Worm (Caenorhabditis elegans) whole organism, young adult: ENCODE measurements around the gene dpf-1.

Experiments
- C06A6.2 ChIP-seq: fragments of 200-800 bp; sonication (Bioruptor generic); conservative IDR thresholded peaks from 2 replicates; pipeline ENCODE4 v1.3.6; 2022; ENCODE audit warnings: missing genetic modification characterization, missing compliant biosample characterization
- C17E4.6 ChIP-seq: fragments of 200-800 bp; sonication (Bioruptor generic); IDR thresholded peaks from 2 replicates; pipeline ENCODE4 v1.3.6; 2022; ENCODE audit warnings: missing genetic modification reagents, missing genetic modification characterization, missing compliant biosample characterization
- F49E8.2 ChIP-seq: sonication (generic microtip); optimal IDR thresholded peaks from 3 replicates; lab custom pipeline; 2017; ENCODE audit warnings: missing genetic modification characterization, mild to moderate bottlenecking, missing compliant biosample characterization, antibody characterized with exemption, moderate library complexity; ENCODE audit not compliant: insufficient read depth
- F52B5.7 ChIP-seq: sonication (generic microtip); optimal IDR thresholded peaks from 2 replicates; lab custom pipeline; 2016; ENCODE audit warnings: mild to moderate bottlenecking, missing genetic modification characterization, missing compliant biosample characterization
- F55B11.4 ChIP-seq: sonication (generic microtip); optimal IDR thresholded peaks from 2 replicates; lab custom pipeline; 2016; ENCODE audit warnings: missing compliant biosample characterization, missing genetic modification characterization, borderline replicate concordance; ENCODE audit not compliant: insufficient read depth
- K12H6.12 ChIP-seq: fragments of 200-800 bp; sonication (Bioruptor generic); optimal IDR thresholded peaks from 2 replicates; lab custom pipeline; 2018; ENCODE audit warnings: mild to moderate bottlenecking, missing genetic modification characterization, missing compliant biosample characterization
- Y53G8AR.9 ChIP-seq: fragments of 200-800 bp; sonication (Bioruptor generic); conservative IDR thresholded peaks from 2 replicates; pipeline ENCODE4 v1.3.6; 2022; ENCODE audit warnings: missing genetic modification reagents, missing genetic modification characterization, missing compliant biosample characterization
- Y79H2A.3 ChIP-seq: fragments of 200-800 bp; sonication (Bioruptor generic); conservative IDR thresholded peaks from 2 replicates; pipeline ENCODE4 v1.3.6; 2022; ENCODE audit warnings: missing genetic modification reagents, missing genetic modification characterization, missing compliant biosample characterization
- aptf-2 ChIP-seq: fragments of 200-800 bp; sonication (Bioruptor generic); conservative IDR thresholded peaks from 2 replicates; pipeline ENCODE4 v1.3.6; 2022; ENCODE audit warnings: missing genetic modification reagents, missing genetic modification characterization, missing compliant biosample characterization
- atf-7 ChIP-seq: sonication (generic microtip); optimal IDR thresholded peaks from 2 replicates; lab custom pipeline; 2017; ENCODE audit warnings: mild to moderate bottlenecking, missing genetic modification characterization, missing compliant biosample characterization
- attf-3 ChIP-seq: fragments of 200-800 bp; sonication (Bioruptor generic); conservative IDR thresholded peaks from 2 replicates; pipeline ENCODE4 v1.3.6; 2022; ENCODE audit warnings: missing genetic modification reagents, missing genetic modification characterization, missing compliant biosample characterization
- bed-2 ChIP-seq: fragments of 200-800 bp; sonication (Bioruptor generic); IDR thresholded peaks from 2 replicates; pipeline ENCODE4 v1.3.6; 2022; ENCODE audit warnings: missing genetic modification reagents, missing genetic modification characterization, missing compliant biosample characterization
- ccch-3 ChIP-seq: fragments of 200-800 bp; sonication (Bioruptor generic); optimal IDR thresholded peaks from 2 replicates; lab custom pipeline; 2018; ENCODE audit warnings: mild to moderate bottlenecking, missing genetic modification characterization, missing compliant biosample characterization
- cebp-2 ChIP-seq: fragments of 200-800 bp; sonication (Bioruptor generic); IDR thresholded peaks from 2 replicates; pipeline ENCODE4 v1.3.6; 2022; ENCODE audit warnings: missing genetic modification characterization, missing compliant biosample characterization
- ceh-91 ChIP-seq: fragments of 200-800 bp; sonication (Bioruptor generic); IDR thresholded peaks from 2 replicates; pipeline ENCODE4 v1.3.6; 2022; ENCODE audit warnings: missing genetic modification reagents, missing genetic modification characterization, missing compliant biosample characterization
- chd-7 ChIP-seq: sonication (generic microtip); optimal IDR thresholded peaks from 2 replicates; lab custom pipeline; 2016; ENCODE audit warnings: mild to moderate bottlenecking, missing genetic modification characterization, moderate library complexity, missing compliant biosample characterization
- die-1 ChIP-seq: sonication (generic microtip); optimal IDR thresholded peaks from 2 replicates; lab custom pipeline; 2016; ENCODE audit warnings: missing genotype, mild to moderate bottlenecking, missing genetic modification characterization, missing compliant biosample characterization
- dox-1 ChIP-seq: fragments of 200-800 bp; sonication (Bioruptor generic); IDR thresholded peaks from 2 replicates; pipeline ENCODE4 v1.3.6; 2022; ENCODE audit warnings: missing genetic modification reagents, missing genetic modification characterization, missing compliant biosample characterization
- dpl-1 ChIP-seq: fragments of 150-350 bp; optimal IDR thresholded peaks from 2 replicates; lab custom pipeline; 2014; ENCODE audit warnings: missing biosample characterization, missing genetic modification reagents, missing genetic modification characterization
- egl-18 ChIP-seq: fragments of 200-800 bp; sonication (Bioruptor generic); IDR thresholded peaks from 2 replicates; pipeline ENCODE4 v1.3.6; 2022; ENCODE audit warnings: missing genetic modification reagents, missing genetic modification characterization, missing compliant biosample characterization
- ekl-4 ChIP-seq: fragments of 200-800 bp; sonication (Bioruptor generic); IDR thresholded peaks from 2 replicates; pipeline ENCODE4 v1.3.6; 2022; ENCODE audit warnings: missing genetic modification reagents, missing genetic modification characterization, missing compliant biosample characterization
- gei-17 ChIP-seq: fragments of 200-800 bp; sonication (Bioruptor generic); optimal IDR thresholded peaks from 2 replicates; lab custom pipeline; 2018; ENCODE audit warnings: mild to moderate bottlenecking, missing genetic modification characterization, missing compliant biosample characterization
- him-1 ChIP-seq: sonication (generic microtip); optimal IDR thresholded peaks from 2 replicates; lab custom pipeline; 2016; ENCODE audit warnings: missing genotype, missing genetic modification reagents, missing genetic modification characterization, missing compliant biosample characterization
- hmg-20 ChIP-seq: fragments of 200-800 bp; sonication (Bioruptor generic); IDR thresholded peaks from 2 replicates; pipeline ENCODE4 v1.3.6; 2022; ENCODE audit warnings: missing genetic modification reagents, missing genetic modification characterization, missing compliant biosample characterization
- hsf-1 ChIP-seq: fragments of 200-800 bp; sonication (Bioruptor generic); IDR thresholded peaks from 2 replicates; pipeline ENCODE4 v1.3.6; 2022; ENCODE audit warnings: missing genetic modification reagents, missing genetic modification characterization, missing compliant biosample characterization
- lin-26 ChIP-seq: fragments of 200-800 bp; sonication (Bioruptor generic); IDR thresholded peaks from 2 replicates; pipeline ENCODE4 v1.3.6; 2022; ENCODE audit warnings: missing genetic modification reagents, missing genetic modification characterization, missing compliant biosample characterization
- lin-54 ChIP-seq: fragments of 200-800 bp; sonication (Bioruptor generic); optimal IDR thresholded peaks from 2 replicates; lab custom pipeline; 2018; ENCODE audit warnings: mild to moderate bottlenecking, missing genetic modification characterization, missing compliant biosample characterization
- lir-1 ChIP-seq: fragments of 200-800 bp; sonication (Bioruptor generic); conservative IDR thresholded peaks from 2 replicates; pipeline ENCODE4 v1.3.6; 2022; ENCODE audit warnings: missing genetic modification reagents, missing genetic modification characterization, missing compliant biosample characterization
- madf-3 ChIP-seq: fragments of 200-800 bp; sonication (Bioruptor generic); IDR thresholded peaks from 2 replicates; pipeline ENCODE4 v1.3.6; 2022; ENCODE audit warnings: missing genetic modification reagents, missing genetic modification characterization, missing compliant biosample characterization
- madf-6 ChIP-seq: fragments of 200-800 bp; sonication (Bioruptor generic); IDR thresholded peaks from 2 replicates; pipeline ENCODE4 v1.3.6; 2022; ENCODE audit warnings: missing genetic modification reagents, missing genetic modification characterization, missing compliant biosample characterization
- madf-8 ChIP-seq: fragments of 200-800 bp; sonication (Bioruptor generic); conservative IDR thresholded peaks from 2 replicates; pipeline ENCODE4 v1.3.6; 2022; ENCODE audit warnings: missing genetic modification reagents, missing genetic modification characterization, missing compliant biosample characterization
- nfya-1 ChIP-seq: sonication (generic microtip); optimal IDR thresholded peaks from 2 replicates; lab custom pipeline; 2017; ENCODE audit warnings: antibody characterized with exemption, missing compliant biosample characterization, missing genetic modification characterization, borderline replicate concordance; ENCODE audit not compliant: insufficient read depth
- nfya-2 ChIP-seq: fragments of 200-800 bp; sonication (Bioruptor generic); IDR thresholded peaks from 2 replicates; pipeline ENCODE4 v1.3.6; 2022; ENCODE audit warnings: missing genetic modification reagents, missing genetic modification characterization, missing compliant biosample characterization
- nhr-27 ChIP-seq: fragments of 200-800 bp; sonication (Bioruptor generic); optimal IDR thresholded peaks from 2 replicates; lab custom pipeline; 2018; ENCODE audit warnings: mild to moderate bottlenecking, missing genetic modification characterization, moderate library complexity, missing compliant biosample characterization
- nhr-80 ChIP-seq: sonication (generic microtip); optimal IDR thresholded peaks from 2 replicates; lab custom pipeline; 2016; ENCODE audit warnings: missing genetic modification characterization, missing compliant biosample characterization
- nhr-90 ChIP-seq: sonication (generic microtip); optimal IDR thresholded peaks from 2 replicates; lab custom pipeline; 2016; ENCODE audit warnings: missing genotype, mild to moderate bottlenecking, missing genetic modification characterization, missing compliant biosample characterization
- repo-1 ChIP-seq: sonication (generic microtip); optimal IDR thresholded peaks from 2 replicates; lab custom pipeline; 2017; ENCODE audit warnings: mild to moderate bottlenecking, missing genetic modification characterization, missing compliant biosample characterization
- sea-2 ChIP-seq: fragments of 200-800 bp; sonication (Bioruptor generic); IDR thresholded peaks from 2 replicates; pipeline ENCODE4 v1.3.6; 2022; ENCODE audit warnings: missing genetic modification characterization, missing compliant biosample characterization
- snpc-1.1 ChIP-seq: sonication (generic microtip); optimal IDR thresholded peaks from 2 replicates; lab custom pipeline; 2017; ENCODE audit warnings: missing genetic modification characterization, mild to moderate bottlenecking, missing compliant biosample characterization, antibody characterized with exemption, moderate library complexity, missing genotype, missing genetic modification reagents; ENCODE audit not compliant: insufficient read depth
- snpc-4 ChIP-seq, 5 experiments: fragments of 150-350 bp in 1 of 5; sonication (generic microtip) in 4 of 5; optimal IDR thresholded peaks; 2 replicates each; lab custom pipeline; 2014 to 2018; ENCODE audit warnings: missing genetic modification characterization in 5 of 5, missing biosample characterization in 3 of 5, antibody characterized with exemption in 2 of 5, mild to moderate bottlenecking in 2 of 5, missing compliant biosample characterization in 2 of 5, missing genotype in 2 of 5, moderate library complexity in 2 of 5, missing genetic modification reagents in 1 of 5
- tbx-9 ChIP-seq: sonication (generic microtip); optimal IDR thresholded peaks from 2 replicates; lab custom pipeline; 2016; ENCODE audit warnings: borderline replicate concordance, missing genetic modification characterization, inconsistent platforms, missing compliant biosample characterization
- tlf-1 ChIP-seq: fragments of 200-800 bp; sonication (Bioruptor generic); optimal IDR thresholded peaks from 2 replicates; lab custom pipeline; 2018; ENCODE audit warnings: mild to moderate bottlenecking, missing genetic modification characterization, missing compliant biosample characterization
- unc-130 ChIP-seq: sonication (generic microtip); optimal IDR thresholded peaks from 2 replicates; lab custom pipeline; 2016; ENCODE audit warnings: missing genetic modification reagents, missing genetic modification characterization, missing compliant biosample characterization
- unc-62 ChIP-seq: fragments of 150-350 bp; optimal IDR thresholded peaks from 2 replicates; lab custom pipeline; 2014; ENCODE audit warnings: missing biosample characterization, missing genetic modification reagents, missing genetic modification characterization
- xnd-1 ChIP-seq: sonication (generic microtip); optimal IDR thresholded peaks from 2 replicates; lab custom pipeline; 2016; ENCODE audit warnings: missing genotype, missing genetic modification reagents, missing genetic modification characterization, missing compliant biosample characterization
- zfh-2 ChIP-seq: fragments of 200-800 bp; sonication (Bioruptor generic); conservative IDR thresholded peaks from 2 replicates; pipeline ENCODE4 v1.3.6; 2022; ENCODE audit warnings: missing genetic modification reagents, missing genetic modification characterization, missing compliant biosample characterization
- ztf-18 ChIP-seq: sonication (generic microtip); optimal IDR thresholded peaks from 2 replicates; lab custom pipeline; 2016; ENCODE audit warnings: missing genotype, mild to moderate bottlenecking, missing genetic modification characterization, missing compliant biosample characterization
- ztf-3 ChIP-seq: fragments of 200-800 bp; sonication (Bioruptor generic); optimal IDR thresholded peaks from 2 replicates; lab custom pipeline; 2018; ENCODE audit warnings: mild to moderate bottlenecking, missing genetic modification characterization, missing compliant biosample characterization

dpf-1 gene

ce11 chrV:15479825-15480224 is 8.7 kb downstream of the dpf-1 start (continued):
- TF ChIP-seq xnd-1 (tag; lab: Kevin White, UChicago) (no peak), F55B11.4 (no peak), nfya-1 (no peak), nhr-80 (tag; lab: Kevin White, UChicago) (no peak), madf-8 (GFP tag; lab: Robert Waterston, UW) (no peak), K12H6.12 (no peak), snpc-1.1 (tag; lab: Kevin White, UChicago) (peak; percentile 94), bed-2 (no peak), lir-1 (GFP tag; lab: Robert Waterston, UW) (no peak), unc-130 (GFP tag; lab: Kevin White, UChicago) (no peak), hmg-20 (no peak), hsf-1 (GFP tag; lab: Robert Waterston, UW) (peak; percentile 72), gei-17 (no peak), cebp-2 (GFP tag; lab: Robert Waterston, UW) (no peak), madf-3 (no peak), dox-1 (GFP tag; lab: Robert Waterston, UW) (peak; percentile 35; the same call in 1 of the 2 replicates), repo-1 (no peak), Y79H2A.3 (GFP tag; lab: Robert Waterston, UW) (no peak), ccch-3 (GFP tag; lab: Kevin White, UChicago) (no peak), tbx-9 (tag; lab: Kevin White, UChicago) (no peak), chd-7 (tag; lab: Kevin White, UChicago) (no peak), zfh-2 (no peak), dpl-1 (GFP tag; lab: Kevin White, UChicago) (no peak), lin-54 (GFP tag; lab: Kevin White, UChicago) (peak; percentile 30), attf-3 (GFP tag; lab: Robert Waterston, UW) (no peak), ztf-3 (GFP tag; lab: Kevin White, UChicago) (no peak), lin-26 (GFP tag; lab: Robert Waterston, UW) (no peak), C06A6.2 (GFP tag; lab: Robert Waterston, UW) (no peak), die-1 (tag; lab: Kevin White, UChicago) (peak; percentile 55), him-1 (tag; lab: Kevin White, UChicago) (peak; percentile 67), ceh-91 (GFP tag; lab: Robert Waterston, UW) (no peak), madf-6 (GFP tag; lab: Robert Waterston, UW) (peak; percentile 61), Y53G8AR.9 (GFP tag; lab: Robert Waterston, UW) (no peak), nhr-90 (tag; lab: Kevin White, UChicago) (peak; percentile 63), nhr-27 (tag; lab: Kevin White, UChicago) (no peak), tlf-1 (GFP tag; lab: Kevin White, UChicago) (no peak), egl-18 (GFP tag; lab: Robert Waterston, UW) (no peak), atf-7 (tag; lab: Kevin White, UChicago) (no peak), F49E8.2 (tag; lab: Kevin White, UChicago) (peak; percentile 47), nfya-2 (GFP tag; lab: Robert Waterston, UW) (no peak), F52B5.7 (tag; lab: Kevin White, UChicago) (no peak), sea-2 (GFP tag; lab: Robert Waterston, UW) (no peak), aptf-2 (GFP tag; lab: Robert Waterston, UW) (no peak), ekl-4 (GFP tag; lab: Robert Waterston, UW) (no peak), C17E4.6 (GFP tag; lab: Robert Waterston, UW) (no peak), snpc-4 (GFP tag; optimal IDR thresholded peaks at IDR 0.05; lab: Kevin White, UChicago) (peak; percentile 90), snpc-4 (tag; optimal IDR thresholded peaks at IDR 0.05; lab: Kevin White, UChicago) (peak; percentile 88 to 93 (median 92)), unc-62 (GFP tag; lab: Kevin White, UChicago) (no peak), ztf-18 (peak; percentile 41)
